Worm (Caenorhabditis elegans) whole organism, young adult: Measurements from ENCODE around the gene kbp-4.

Source experiments
- B0035.1 ChIP-seq: sonication (generic microtip); optimal IDR thresholded peaks from 2 replicates; lab custom pipeline; 2016; ENCODE audit warnings: missing genetic modification characterization, mild to moderate bottlenecking, missing compliant biosample characterization, missing genotype, missing genetic modification reagents
- B0261.1 ChIP-seq: sonication (generic microtip); optimal IDR thresholded peaks from 2 replicates; lab custom pipeline; 2016; ENCODE audit warnings: mild to moderate bottlenecking, missing genetic modification characterization, moderate library complexity, missing compliant biosample characterization
- B0336.3 ChIP-seq: fragments of 200-800 bp; sonication (Bioruptor generic); IDR thresholded peaks from 2 replicates; pipeline ENCODE4 v1.3.6; 2022; ENCODE audit warnings: missing genetic modification characterization, missing compliant biosample characterization
- F10E7.11 ChIP-seq: sonication (generic microtip); optimal IDR thresholded peaks from 2 replicates; lab custom pipeline; 2017; ENCODE audit warnings: mild to moderate bottlenecking, missing genetic modification characterization, moderate library complexity, missing compliant biosample characterization
- F33H1.4 ChIP-seq: fragments of 200-800 bp; sonication (Bioruptor generic); IDR thresholded peaks from 2 replicates; pipeline ENCODE4 v1.3.6; 2022; ENCODE audit warnings: missing genetic modification reagents, missing genetic modification characterization, missing compliant biosample characterization
- F55B11.4 ChIP-seq: sonication (generic microtip); optimal IDR thresholded peaks from 2 replicates; lab custom pipeline; 2016; ENCODE audit warnings: missing compliant biosample characterization, missing genetic modification characterization, borderline replicate concordance; ENCODE audit not compliant: insufficient read depth
- T07F8.4 ChIP-seq: sonication (generic microtip); optimal IDR thresholded peaks from 2 replicates; lab custom pipeline; 2016; ENCODE audit warnings: mild to moderate bottlenecking, missing genetic modification characterization, moderate library complexity, missing compliant biosample characterization
- Y53G8AR.9 ChIP-seq: fragments of 200-800 bp; sonication (Bioruptor generic); conservative IDR thresholded peaks from 2 replicates; pipeline ENCODE4 v1.3.6; 2022; ENCODE audit warnings: missing genetic modification reagents, missing genetic modification characterization, missing compliant biosample characterization
- Y56A3A.18 ChIP-seq: fragments of 200-800 bp; sonication (Bioruptor generic); IDR thresholded peaks from 2 replicates; pipeline ENCODE4 v1.3.6; 2022; ENCODE audit warnings: missing genetic modification reagents, missing genetic modification characterization, missing compliant biosample characterization
- ZK185.1 ChIP-seq: sonication (generic microtip); optimal IDR thresholded peaks from 2 replicates; lab custom pipeline; 2016; ENCODE audit warnings: mild to moderate bottlenecking, missing genetic modification characterization, missing compliant biosample characterization; ENCODE audit not compliant: poor library complexity, severe bottlenecking
- ama-1 ChIP-seq, 3 experiments: fragments of 150-350 bp in 1 of 3; sonication (generic microtip) in 2 of 3; optimal IDR thresholded peaks; 2 replicates each; lab custom pipeline; 2014 to 2018; ENCODE audit warnings: missing biosample characterization in 2 of 3, missing genetic modification characterization in 2 of 3, missing genetic modification reagents in 2 of 3
- aptf-2 ChIP-seq: fragments of 200-800 bp; sonication (Bioruptor generic); conservative IDR thresholded peaks from 2 replicates; pipeline ENCODE4 v1.3.6; 2022; ENCODE audit warnings: missing genetic modification reagents, missing genetic modification characterization, missing compliant biosample characterization
- attf-3 ChIP-seq: fragments of 200-800 bp; sonication (Bioruptor generic); conservative IDR thresholded peaks from 2 replicates; pipeline ENCODE4 v1.3.6; 2022; ENCODE audit warnings: missing genetic modification reagents, missing genetic modification characterization, missing compliant biosample characterization
- attf-5 ChIP-seq: fragments of 200-800 bp; sonication (Bioruptor generic); optimal IDR thresholded peaks from 2 replicates; lab custom pipeline; 2018; ENCODE audit warnings: mild to moderate bottlenecking, missing genetic modification characterization, missing compliant biosample characterization
- egl-18 ChIP-seq: fragments of 200-800 bp; sonication (Bioruptor generic); IDR thresholded peaks from 2 replicates; pipeline ENCODE4 v1.3.6; 2022; ENCODE audit warnings: missing genetic modification reagents, missing genetic modification characterization, missing compliant biosample characterization
- ekl-4 ChIP-seq: fragments of 200-800 bp; sonication (Bioruptor generic); IDR thresholded peaks from 2 replicates; pipeline ENCODE4 v1.3.6; 2022; ENCODE audit warnings: missing genetic modification reagents, missing genetic modification characterization, missing compliant biosample characterization
- hmg-1.2 ChIP-seq: fragments of 200-800 bp; sonication (Bioruptor generic); IDR thresholded peaks from 2 replicates; pipeline ENCODE4 v1.3.6; 2022; ENCODE audit warnings: missing genetic modification reagents, missing genetic modification characterization, missing compliant biosample characterization
- let-526 ChIP-seq: fragments of 200-800 bp; sonication (Bioruptor generic); IDR thresholded peaks from 2 replicates; pipeline ENCODE4 v1.3.6; 2022; ENCODE audit warnings: missing genetic modification reagents, missing genetic modification characterization, missing compliant biosample characterization
- lin-40 ChIP-seq: sonication (generic microtip); optimal IDR thresholded peaks from 2 replicates; lab custom pipeline; 2016; ENCODE audit warnings: missing genetic modification characterization, mild to moderate bottlenecking, missing compliant biosample characterization, missing genotype, missing genetic modification reagents
- lin-54 ChIP-seq: fragments of 200-800 bp; sonication (Bioruptor generic); optimal IDR thresholded peaks from 2 replicates; lab custom pipeline; 2018; ENCODE audit warnings: mild to moderate bottlenecking, missing genetic modification characterization, missing compliant biosample characterization
- madf-10 ChIP-seq: sonication (generic microtip); optimal IDR thresholded peaks from 2 replicates; lab custom pipeline; 2016; ENCODE audit warnings: mild to moderate bottlenecking, missing genetic modification characterization, missing compliant biosample characterization
- madf-8 ChIP-seq: fragments of 200-800 bp; sonication (Bioruptor generic); conservative IDR thresholded peaks from 2 replicates; pipeline ENCODE4 v1.3.6; 2022; ENCODE audit warnings: missing genetic modification reagents, missing genetic modification characterization, missing compliant biosample characterization
- nfya-2 ChIP-seq: fragments of 200-800 bp; sonication (Bioruptor generic); IDR thresholded peaks from 2 replicates; pipeline ENCODE4 v1.3.6; 2022; ENCODE audit warnings: missing genetic modification reagents, missing genetic modification characterization, missing compliant biosample characterization
- nhr-120 ChIP-seq: fragments of 200-800 bp; sonication (Bioruptor generic); IDR thresholded peaks from 2 replicates; pipeline ENCODE4 v1.3.6; 2022; ENCODE audit warnings: missing genetic modification characterization, missing compliant biosample characterization
- nhr-179 ChIP-seq: sonication (generic microtip); optimal IDR thresholded peaks from 2 replicates; lab custom pipeline; 2016; ENCODE audit warnings: mild to moderate bottlenecking, missing genetic modification characterization, missing compliant biosample characterization
- nhr-90 ChIP-seq: sonication (generic microtip); optimal IDR thresholded peaks from 2 replicates; lab custom pipeline; 2016; ENCODE audit warnings: missing genotype, mild to moderate bottlenecking, missing genetic modification characterization, missing compliant biosample characterization
- rpc-1 ChIP-seq, 2 experiments: fragments of 150-350 bp in 1 of 2; sonication (generic microtip) in 1 of 2; optimal IDR thresholded peaks; 2 replicates each; lab custom pipeline; 2014 to 2018; ENCODE audit warnings: missing biosample characterization in 1 of 2, missing genetic modification characterization in 1 of 2, missing genetic modification reagents in 1 of 2, missing genotype in 1 of 2
- sdz-38 ChIP-seq: sonication (generic microtip); optimal IDR thresholded peaks from 2 replicates; lab custom pipeline; 2016; ENCODE audit warnings: missing genotype, missing genetic modification characterization, missing compliant biosample characterization
- snpc-3.4 ChIP-seq: sonication (generic microtip); optimal IDR thresholded peaks from 2 replicates; lab custom pipeline; 2017; ENCODE audit warnings: missing genetic modification characterization, mild to moderate bottlenecking, missing compliant biosample characterization, antibody characterized with exemption, moderate library complexity, missing genotype, missing genetic modification reagents
- snpc-4 ChIP-seq, 5 experiments: fragments of 150-350 bp in 1 of 5; sonication (generic microtip) in 4 of 5; optimal IDR thresholded peaks; 2 replicates each; lab custom pipeline; 2014 to 2018; ENCODE audit warnings: missing genetic modification characterization in 5 of 5, missing biosample characterization in 3 of 5, antibody characterized with exemption in 2 of 5, mild to moderate bottlenecking in 2 of 5, missing compliant biosample characterization in 2 of 5, missing genotype in 2 of 5, moderate library complexity in 2 of 5, missing genetic modification reagents in 1 of 5
- sptf-2 ChIP-seq: fragments of 200-800 bp; sonication (Bioruptor generic); optimal IDR thresholded peaks from 2 replicates; lab custom pipeline; 2018; ENCODE audit warnings: mild to moderate bottlenecking, missing genetic modification characterization, missing compliant biosample characterization
- unc-62 ChIP-seq: fragments of 150-350 bp; optimal IDR thresholded peaks from 2 replicates; lab custom pipeline; 2014; ENCODE audit warnings: missing biosample characterization, missing genetic modification reagents, missing genetic modification characterization
- ztf-18 ChIP-seq: sonication (generic microtip); optimal IDR thresholded peaks from 2 replicates; lab custom pipeline; 2016; ENCODE audit warnings: missing genotype, mild to moderate bottlenecking, missing genetic modification characterization, missing compliant biosample characterization
- ztf-28 ChIP-seq: fragments of 200-800 bp; sonication (Bioruptor generic); IDR thresholded peaks from 2 replicates; pipeline ENCODE4 v1.3.6; 2022; ENCODE audit warnings: missing genetic modification reagents, missing genetic modification characterization, missing compliant biosample characterization
- ztf-6 ChIP-seq: fragments of 200-800 bp; sonication (Bioruptor generic); IDR thresholded peaks from 2 replicates; pipeline ENCODE4 v1.3.6; 2022; ENCODE audit warnings: missing genetic modification reagents, missing genetic modification characterization, missing compliant biosample characterization

The kbp-4 gene

DNA sequence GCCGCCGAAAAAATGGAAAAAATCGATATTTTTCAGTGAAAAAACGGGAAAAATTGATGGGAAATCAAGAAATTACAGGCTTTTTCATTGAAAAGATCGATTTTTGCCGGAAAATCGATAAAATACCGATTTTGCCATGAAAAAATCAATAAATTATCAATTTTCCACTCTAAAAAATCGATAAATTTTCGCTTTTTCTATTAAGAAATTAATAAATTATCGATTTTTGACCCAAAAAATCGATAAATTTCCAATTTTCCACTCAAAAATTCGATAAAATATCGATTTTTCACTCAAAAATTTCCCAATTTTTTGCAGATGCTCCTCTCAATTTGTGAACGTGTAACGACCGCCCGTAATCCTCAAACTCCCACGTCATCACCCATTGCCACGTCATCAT is 13.7 kb downstream of the kbp-4 start:
- TF ChIP-seq madf-8 (no peak), lin-40 (tag; lab: Kevin White, UChicago) (no peak), lin-54 (GFP tag; lab: Kevin White, UChicago) (no peak), ama-1 (optimal IDR thresholded peaks at IDR 0.05; lab: Kevin White, UChicago) (no peak), ama-1 (GFP tag; optimal IDR thresholded peaks at IDR 0.05; lab: Kevin White, UChicago) (no peak), attf-5 (GFP tag; lab: Kevin White, UChicago) (no peak), nhr-90 (tag; lab: Kevin White, UChicago) (no peak), Y56A3A.18 (no peak), B0261.1 (tag; lab: Kevin White, UChicago) (no peak), snpc-3.4 (tag; lab: Kevin White, UChicago) (no peak), hmg-1.2 (GFP tag; lab: Robert Waterston, UW) (no peak), let-526 (GFP tag; lab: Robert Waterston, UW) (no peak), madf-10 (tag; lab: Kevin White, UChicago) (no peak), ekl-4 (GFP tag; lab: Robert Waterston, UW) (no peak), ztf-18 (no peak), sptf-2 (GFP tag; lab: Kevin White, UChicago) (no peak), attf-3 (GFP tag; lab: Robert Waterston, UW) (no peak)

DNA sequence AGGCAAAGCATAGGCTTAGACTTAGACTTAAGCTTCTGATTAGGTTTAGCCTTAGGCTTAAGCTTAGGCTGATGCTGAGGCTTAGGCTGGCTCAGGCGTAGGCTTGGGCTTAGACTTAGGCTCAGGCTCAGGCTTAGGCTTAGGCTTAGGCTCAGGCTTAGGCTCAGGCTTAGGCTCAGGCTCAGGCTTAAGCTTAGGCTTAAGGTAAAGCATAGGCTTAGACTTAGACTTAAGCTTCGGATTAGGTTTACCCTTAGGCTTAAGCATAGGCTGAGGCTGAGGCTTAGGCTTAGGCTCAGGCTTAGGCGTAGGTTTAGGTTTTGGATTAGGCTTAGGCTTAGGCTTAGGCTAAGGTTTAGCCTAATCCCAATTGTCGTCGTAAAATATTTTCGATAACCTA is 18.8 kb downstream of the kbp-4 start:
- TF ChIP-seq snpc-4 (GFP tag; optimal IDR thresholded peaks at IDR 0.05; lab: Kevin White, UChicago) (no peak), snpc-4 (tag; optimal IDR thresholded peaks at IDR 0.05; lab: Kevin White, UChicago) (no peak), B0336.3 (GFP tag; lab: Robert Waterston, UW) (no peak), F10E7.11 (tag; lab: Kevin White, UChicago) (no peak), sdz-38 (tag; lab: Kevin White, UChicago) (no peak)
- TF ChIP-seq, all 124 proteins: peak for 0

ce11 chrIII:1102908-1103307 is 22.2 kb downstream of the kbp-4 start, which contains the start of gene exc-6:
Gene exc-6 (plus strand): TSS chrIII:1103208.
- TF ChIP-seq ekl-4 (GFP tag; lab: Robert Waterston, UW) (no peak), T07F8.4 (tag; lab: Kevin White, UChicago) (no peak), nhr-120 (no peak), egl-18 (GFP tag; lab: Robert Waterston, UW) (no peak), F55B11.4 (tag; lab: Kevin White, UChicago) (no peak), nfya-2 (no peak), aptf-2 (GFP tag; lab: Robert Waterston, UW) (no peak), Y53G8AR.9 (GFP tag; lab: Robert Waterston, UW) (no peak), ztf-28 (GFP tag; lab: Robert Waterston, UW) (no peak), unc-62 (GFP tag; lab: Kevin White, UChicago) (no peak), nhr-179 (tag; lab: Kevin White, UChicago) (no peak), ZK185.1 (tag; lab: Kevin White, UChicago) (no peak), let-526 (GFP tag; lab: Robert Waterston, UW) (no peak), B0035.1 (tag; lab: Kevin White, UChicago) (no peak), rpc-1 (optimal IDR thresholded peaks at IDR 0.05; lab: Kevin White, UChicago) (no peak), rpc-1 (tag; optimal IDR thresholded peaks at IDR 0.05; lab: Kevin White, UChicago) (no peak), F33H1.4 (no peak), ztf-6 (GFP tag; lab: Robert Waterston, UW) (no peak), B0261.1 (tag; lab: Kevin White, UChicago) (no peak)
